In genomic region chr3L:20632320-20632719, dm6 we compare ENCODE assay signal across 1 fruit fly cellular context.
TF ChIP-seq lines count a peak whose summit lies in the region.

No protein-coding gene starts in this region.

TF ChIP-seq in whole organism, prepupa, 60 proteins besides CTCF, POLR2A, EP300 and RAD21 (continued from another document):
- TF ChIP-seq CG9139 (GFP tag; optimal IDR thresholded peaks at IDR 0.05; lab: Kevin White, UChicago): peak; percentile 70
- no peak for TF ChIP-seq Sox102F (GFP tag; optimal IDR thresholded peaks at IDR 0.05; lab: Kevin White, UChicago)
- TF ChIP-seq CG10631 (GFP tag; optimal IDR thresholded peaks at IDR 0.05; lab: Kevin White, UChicago): peak; percentile 65
- no peak for TF ChIP-seq CG8319 (GFP tag; optimal IDR thresholded peaks at IDR 0.05; lab: Kevin White, UChicago)
- peak; percentile 29 for TF ChIP-seq achi (GFP tag; optimal IDR thresholded peaks at IDR 0.05; lab: Kevin White, UChicago)
- TF ChIP-seq CG8632 (GFP tag; optimal IDR thresholded peaks at IDR 0.05; lab: Kevin White, UChicago): peak; percentile 44
- TF ChIP-seq CG4318 (GFP tag; optimal IDR thresholded peaks at IDR 0.05; lab: Kevin White, UChicago): no peak
- TF ChIP-seq CG1621 (tag; optimal IDR thresholded peaks at IDR 0.05; lab: Kevin White, UChicago): peak; percentile 63
- TF ChIP-seq lz (GFP tag; optimal IDR thresholded peaks at IDR 0.05; lab: Kevin White, UChicago): no peak
- TF ChIP-seq Met (GFP tag; optimal IDR thresholded peaks at IDR 0.05; lab: Kevin White, UChicago): no peak
- TF ChIP-seq acj6 (GFP tag; optimal IDR thresholded peaks at IDR 0.05; lab: Kevin White, UChicago): peak; percentile 49
- peak; percentile 47 for TF ChIP-seq CG15336 (GFP tag; IDR thresholded peaks at IDR 0.05; lab: Robert Waterston, UW)
- TF ChIP-seq Sox15 (GFP tag; optimal IDR thresholded peaks at IDR 0.05; lab: Kevin White, UChicago): no peak
- TF ChIP-seq Hr4 (GFP tag; optimal IDR thresholded peaks at IDR 0.05; lab: Kevin White, UChicago): peak; percentile 20
- no peak for TF ChIP-seq Eip93F (GFP tag; optimal IDR thresholded peaks at IDR 0.05; lab: Kevin White, UChicago)
- TF ChIP-seq spab (GFP tag; optimal IDR thresholded peaks at IDR 0.05; lab: Kevin White, UChicago): peak; percentile 83
- TF ChIP-seq CG8119 (GFP tag; IDR thresholded peaks at IDR 0.05; lab: Robert Waterston, UW): peak; percentile 35; the same call in 1 of the 3 replicates
- no peak for TF ChIP-seq CG6792 (GFP tag; optimal IDR thresholded peaks at IDR 0.05; lab: Kevin White, UChicago)
- peak; percentile 50 for TF ChIP-seq Sox14 (GFP tag; optimal IDR thresholded peaks at IDR 0.05; lab: Kevin White, UChicago)
- no peak for TF ChIP-seq CG31627 (GFP tag; optimal IDR thresholded peaks at IDR 0.05; lab: Kevin White, UChicago)
- peak; percentile 69 for TF ChIP-seq fd59A (GFP tag; optimal IDR thresholded peaks at IDR 0.05; lab: Kevin White, UChicago)
- TF ChIP-seq topi (GFP tag; optimal IDR thresholded peaks at IDR 0.05; lab: Kevin White, UChicago): no peak
- TF ChIP-seq CG11762 (GFP tag; optimal IDR thresholded peaks at IDR 0.05; lab: Kevin White, UChicago; ENCODE audit: insufficient read depth): peak; percentile 22
- TF ChIP-seq Gug (GFP tag; IDR thresholded peaks at IDR 0.05; lab: Robert Waterston, UW): no peak
- TF ChIP-seq Blimp-1 (GFP tag; optimal IDR thresholded peaks at IDR 0.05; lab: Kevin White, UChicago): no peak
